Fruit fly (Drosophila melanogaster) whole organism, wandering third instar larva: Measurements from ENCODE around the gene Spn77Ba.

Source experiments
- Abd-B ChIP-seq: fragments of >200 bp; optimal IDR thresholded peaks from 2 replicates; lab custom pipeline; 2017; ENCODE audit warnings: missing biosample characterization, missing genetic modification characterization
- Dfd ChIP-seq: fragments of >200 bp; optimal IDR thresholded peaks from 2 replicates; lab custom pipeline; 2017; ENCODE audit warnings: missing biosample characterization, missing genetic modification characterization

DNA sequence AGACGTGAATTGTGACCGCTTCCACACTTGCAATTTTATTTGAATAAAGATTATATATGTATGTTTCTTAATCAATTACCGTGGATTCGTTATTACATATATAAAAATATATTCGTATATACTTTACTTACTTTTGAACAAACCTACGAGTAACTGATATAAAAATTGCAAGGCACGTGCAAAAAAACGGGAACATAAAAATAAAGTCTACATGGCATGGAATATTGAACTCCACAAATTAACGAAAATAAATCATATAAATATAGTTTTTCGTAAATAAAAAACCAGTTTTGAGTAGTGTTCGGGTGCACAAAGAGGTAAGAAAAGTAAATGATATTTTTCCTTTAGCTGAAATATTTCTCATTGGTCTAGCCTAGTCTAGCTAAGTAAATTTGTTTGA, 25.3 kb downstream of the Spn77Ba start, which contains the start of gene Spn77Bc:
- TF ChIP-seq Dfd (GFP tag; lab: Kevin White, UChicago) (no peak), Abd-B (GFP tag; lab: Kevin White, UChicago) (no peak)
